Worm (Caenorhabditis elegans) whole organism, L2 larva: ENCODE results near the gene sart-3.

Experiments used
- ama-1 ChIP-seq: fragments of 150-350 bp; optimal IDR thresholded peaks from 2 replicates; lab custom pipeline; 2018; ENCODE audit warnings: inconsistent platforms
- lin-13 ChIP-seq: fragments of 150-350 bp; optimal IDR thresholded peaks from 2 replicates; lab custom pipeline; 2014; ENCODE audit warnings: missing biosample characterization, missing genetic modification reagents, missing genetic modification characterization
- nhr-25 ChIP-seq: fragments of 150-350 bp; sonication (generic microtip); optimal IDR thresholded peaks from 3 replicates; lab custom pipeline; 2014; ENCODE audit warnings: missing biosample characterization, missing genetic modification characterization
- nhr-77 ChIP-seq: fragments of 150-350 bp; optimal IDR thresholded peaks from 2 replicates; lab custom pipeline; 2014; ENCODE audit warnings: missing biosample characterization, missing genetic modification characterization

DNA sequence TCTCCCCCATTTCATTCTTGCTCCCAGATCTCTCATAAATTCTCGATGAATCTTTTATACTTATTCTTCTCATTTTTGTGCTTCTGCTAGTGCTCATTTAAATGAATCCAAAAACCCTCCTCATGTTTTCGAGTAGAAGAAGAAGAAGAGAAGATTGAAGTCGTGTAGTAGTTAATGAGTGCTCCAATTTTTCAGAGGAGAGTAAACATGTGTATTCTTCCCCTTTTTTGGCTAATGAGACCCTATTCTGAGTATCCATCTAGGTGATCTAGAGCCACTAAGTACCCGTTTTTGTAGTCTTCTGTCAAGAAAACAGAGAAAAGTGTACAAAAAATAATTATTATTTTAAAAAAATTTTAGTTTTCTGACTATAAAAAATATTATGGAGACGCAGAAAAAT, 18.8 kb upstream of the sart-3 start:
- TF ChIP-seq nhr-25 (tag; lab: Kevin White, UChicago) (no peak), ama-1 (lab: Kevin White, UChicago) (no peak), nhr-77 (no peak), lin-13 (GFP tag; lab: Kevin White, UChicago) (no peak)
